Fruit fly (Drosophila melanogaster) whole organism, embryonic: ENCODE results near the gene Ubi-p63E.

Experiments used
- Bgb ChIP-seq: fragments of 200-800 bp; sonication (Bioruptor generic); IDR thresholded peaks from 2 replicates; pipeline ENCODE4 v1.3.6; 2022; ENCODE audit warnings: missing biosample characterization, missing genetic modification characterization; ENCODE audit not compliant: partially characterized antibody
- BtbVII ChIP-seq: fragments of 200-800 bp; sonication (Bioruptor generic); optimal IDR thresholded peaks from 3 replicates; lab custom pipeline; 2017; ENCODE audit warnings: missing biosample characterization, mild to moderate bottlenecking, missing genetic modification characterization
- CG10462 ChIP-seq: fragments of 200-800 bp; sonication (Bioruptor generic); optimal IDR thresholded peaks from 2 replicates; lab custom pipeline; 2016; ENCODE audit warnings: missing biosample characterization, missing genetic modification characterization
- CG10543 ChIP-seq: fragments of 200-800 bp; sonication (Bioruptor generic); optimal IDR thresholded peaks from 3 replicates; lab custom pipeline; 2017; ENCODE audit warnings: missing biosample characterization, mild to moderate bottlenecking, missing genetic modification characterization, moderate library complexity
- CG10979 ChIP-seq: fragments of 200-800 bp; sonication (Bioruptor generic); optimal IDR thresholded peaks from 2 replicates; lab custom pipeline; 2018; ENCODE audit warnings: missing biosample characterization, mild to moderate bottlenecking, missing genetic modification characterization, moderate library complexity
- CG12769 ChIP-seq: fragments of 200-800 bp; sonication (Bioruptor generic); optimal IDR thresholded peaks from 2 replicates; lab custom pipeline; 2019; ENCODE audit warnings: missing biosample characterization, mild to moderate bottlenecking, missing genetic modification characterization, moderate library complexity
- CG14441 ChIP-seq: fragments of 200-800 bp; sonication (Bioruptor generic); IDR thresholded peaks from 2 replicates; pipeline ENCODE4 v1.3.6; 2022; ENCODE audit warnings: missing biosample characterization, missing genetic modification characterization
- CG14965 ChIP-seq: fragments of 200-800 bp; sonication (Bioruptor generic); optimal IDR thresholded peaks from 2 replicates; lab custom pipeline; 2016; ENCODE audit warnings: missing biosample characterization, missing genetic modification characterization, borderline replicate concordance
- CG15011 ChIP-seq: fragments of 200-800 bp; sonication (Bioruptor generic); optimal IDR thresholded peaks from 3 replicates; lab custom pipeline; 2018; ENCODE audit warnings: missing biosample characterization, mild to moderate bottlenecking, missing genetic modification characterization
- CG18764 ChIP-seq: fragments of 200-800 bp; sonication (Bioruptor generic); optimal IDR thresholded peaks from 3 replicates; lab custom pipeline; 2016; ENCODE audit warnings: missing biosample characterization, missing genetic modification characterization
- CG2120 ChIP-seq: fragments of 200-800 bp; sonication (Bioruptor generic); optimal IDR thresholded peaks from 3 replicates; lab custom pipeline; 2016; ENCODE audit warnings: missing biosample characterization, missing genetic modification characterization
- CG2202 ChIP-seq: fragments of 200-800 bp; sonication (Bioruptor generic); optimal IDR thresholded peaks from 2 replicates; lab custom pipeline; 2018; ENCODE audit warnings: missing biosample characterization, mild to moderate bottlenecking, missing genetic modification characterization
- CG3065 ChIP-seq: fragments of 200-800 bp; sonication (Bioruptor generic); optimal IDR thresholded peaks from 2 replicates; lab custom pipeline; 2016; ENCODE audit warnings: missing biosample characterization, missing genetic modification characterization
- CG32767 ChIP-seq: fragments of 200-800 bp; sonication (Bioruptor generic); IDR thresholded peaks from 2 replicates; pipeline ENCODE4 v1.3.6; 2022; ENCODE audit warnings: missing biosample characterization, missing genetic modification characterization
- CG33213 ChIP-seq: fragments of 200-800 bp; sonication (Bioruptor generic); optimal IDR thresholded peaks from 3 replicates; lab custom pipeline; 2016; ENCODE audit warnings: missing biosample characterization, missing genetic modification characterization
- CG3407 ChIP-seq: fragments of 200-800 bp; sonication (Bioruptor generic); optimal IDR thresholded peaks from 2 replicates; lab custom pipeline; 2018; ENCODE audit warnings: missing biosample characterization, mild to moderate bottlenecking, missing genetic modification characterization
- CG34224 ChIP-seq: fragments of 200-800 bp; sonication (Bioruptor generic); IDR thresholded peaks from 3 replicates; pipeline ENCODE4 v1.3.6; 2022; ENCODE audit warnings: missing biosample characterization, missing genetic modification characterization; ENCODE audit not compliant: partially characterized antibody
- CG3995 ChIP-seq: fragments of 200-800 bp; sonication (Bioruptor generic); optimal IDR thresholded peaks from 3 replicates; lab custom pipeline; 2016; ENCODE audit warnings: missing biosample characterization, missing genetic modification characterization
- CG4730 ChIP-seq: fragments of 200-800 bp; sonication (Bioruptor generic); IDR thresholded peaks from 2 replicates; pipeline ENCODE4 v1.3.6; 2022; ENCODE audit warnings: missing biosample characterization, missing genetic modification characterization
- CG4820 ChIP-seq: fragments of 200-800 bp; sonication (Bioruptor generic); optimal IDR thresholded peaks from 3 replicates; lab custom pipeline; 2016; ENCODE audit warnings: missing biosample characterization, missing genetic modification characterization
- CG7372 ChIP-seq: fragments of 200-800 bp; sonication (Bioruptor generic); IDR thresholded peaks from 2 replicates; pipeline ENCODE4 v1.3.6; 2022; ENCODE audit warnings: missing biosample characterization, missing genetic modification characterization
- CG7839 ChIP-seq: fragments of 200-800 bp; sonication (Bioruptor generic); optimal IDR thresholded peaks from 3 replicates; lab custom pipeline; 2018; ENCODE audit warnings: missing biosample characterization, mild to moderate bottlenecking, missing genetic modification characterization, moderate library complexity
- CG8924 ChIP-seq: fragments of 200-800 bp; optimal IDR thresholded peaks from 3 replicates; lab custom pipeline; 2019; ENCODE audit warnings: missing biosample characterization, mild to moderate bottlenecking, missing genetic modification characterization, moderate library complexity
- CHES-1-like ChIP-seq: fragments of 200-800 bp; sonication (Bioruptor generic); optimal IDR thresholded peaks from 2 replicates; lab custom pipeline; 2016; ENCODE audit warnings: missing biosample characterization, missing genetic modification characterization
- Dll ChIP-seq: fragments of 200-800 bp; sonication (Bioruptor generic); IDR thresholded peaks from 4 replicates; pipeline ENCODE4 v1.3.6; 2022; ENCODE audit warnings: missing biosample characterization, missing genetic modification characterization; ENCODE audit not compliant: partially characterized antibody
- Ets65A ChIP-seq: fragments of 200-800 bp; sonication (Bioruptor generic); peaks from one replicate; lab custom pipeline; 2016; ENCODE audit warnings: missing biosample characterization, missing genetic modification characterization
- HmgZ ChIP-seq: fragments of 200-800 bp; sonication (Bioruptor generic); optimal IDR thresholded peaks from 2 replicates; lab custom pipeline; 2018; ENCODE audit warnings: missing biosample characterization, mild to moderate bottlenecking, missing genetic modification characterization
- Lhr ChIP-seq: fragments of 200-800 bp; sonication (Bioruptor generic); optimal IDR thresholded peaks from 3 replicates; lab custom pipeline; 2017; ENCODE audit warnings: mild to moderate bottlenecking, missing biosample characterization, missing genetic modification reagents, missing genetic modification characterization
- Ptx1 ChIP-seq: fragments of 200-800 bp; sonication (Bioruptor generic); IDR thresholded peaks from 2 replicates; pipeline ENCODE4 v1.3.6; 2022; ENCODE audit warnings: missing biosample characterization, missing genetic modification characterization
- Spps ChIP-seq: fragments of 200-800 bp; sonication (Bioruptor generic); optimal IDR thresholded peaks from 2 replicates; lab custom pipeline; 2018; ENCODE audit warnings: missing biosample characterization, mild to moderate bottlenecking, missing genetic modification characterization
- Xbp1 ChIP-seq: fragments of 200-800 bp; sonication (Bioruptor generic); optimal IDR thresholded peaks from 3 replicates; lab custom pipeline; 2016; ENCODE audit warnings: missing biosample characterization, mild to moderate bottlenecking, missing genetic modification characterization
- ab ChIP-seq: fragments of 200-800 bp; sonication (Bioruptor generic); optimal IDR thresholded peaks from 2 replicates; lab custom pipeline; 2016; ENCODE audit warnings: missing biosample characterization, missing genetic modification characterization
- ara ChIP-seq: fragments of 200-800 bp; sonication (Bioruptor generic); IDR thresholded peaks from 2 replicates; pipeline ENCODE4 v1.3.6; 2022; ENCODE audit warnings: missing biosample characterization, missing genetic modification characterization
- cato ChIP-seq: fragments of 200-800 bp; sonication (Bioruptor generic); optimal IDR thresholded peaks from 2 replicates; lab custom pipeline; 2016; ENCODE audit warnings: missing biosample characterization, missing genetic modification characterization, borderline replicate concordance
- cg ChIP-seq: fragments of 200-800 bp; sonication (Bioruptor generic); optimal IDR thresholded peaks from 3 replicates; lab custom pipeline; 2019; ENCODE audit warnings: missing biosample characterization, mild to moderate bottlenecking, missing genetic modification characterization, moderate library complexity
- dati ChIP-seq: fragments of 200-800 bp; sonication (Bioruptor generic); IDR thresholded peaks from 2 replicates; pipeline ENCODE4 v1.3.6; 2022; ENCODE audit warnings: missing biosample characterization, missing genetic modification characterization
- ems ChIP-seq: fragments of 200-800 bp; sonication (Bioruptor generic); optimal IDR thresholded peaks from 3 replicates; lab custom pipeline; 2016; ENCODE audit warnings: missing biosample characterization, missing genetic modification characterization
- fd64A ChIP-seq: fragments of 200-800 bp; sonication (Bioruptor generic); optimal IDR thresholded peaks from 3 replicates; lab custom pipeline; 2018; ENCODE audit warnings: missing biosample characterization, mild to moderate bottlenecking, missing genetic modification characterization
- ftz-f1 ChIP-seq: fragments of 200-800 bp; sonication (Bioruptor generic); optimal IDR thresholded peaks from 2 replicates; lab custom pipeline; 2016; ENCODE audit warnings: missing biosample characterization, missing genetic modification characterization
- grn ChIP-seq: fragments of 200-800 bp; sonication (Bioruptor generic); optimal IDR thresholded peaks from 3 replicates; lab custom pipeline; 2017; ENCODE audit warnings: missing biosample characterization, missing genetic modification characterization
- hkb ChIP-seq, 2 experiments: fragments of 200-800 bp in 1 of 2; fragments of >200 bp in 1 of 2; sonication (Bioruptor generic) in 1 of 2; IDR thresholded peaks in 1 of 2; optimal IDR thresholded peaks in 1 of 2; 2 replicates each; pipeline versions ENCODE4 v1.3.6 to Lab custom; 2017 to 2022; ENCODE audit warnings: missing biosample characterization in 1 of 2, missing genetic modification characterization in 1 of 2
- mirr ChIP-seq: fragments of 200-800 bp; sonication (Bioruptor generic); optimal IDR thresholded peaks from 3 replicates; lab custom pipeline; 2018; ENCODE audit warnings: missing biosample characterization, mild to moderate bottlenecking, missing genetic modification characterization
- nmo ChIP-seq: fragments of 200-800 bp; sonication (Bioruptor generic); optimal IDR thresholded peaks from 2 replicates; lab custom pipeline; 2018; ENCODE audit warnings: missing biosample characterization, mild to moderate bottlenecking, missing genetic modification characterization, moderate library complexity
- peb ChIP-seq: fragments of 200-800 bp; sonication (Bioruptor generic); IDR thresholded peaks from 2 replicates; pipeline ENCODE4 v1.3.6; 2022; ENCODE audit warnings: missing biosample characterization, missing genetic modification characterization
- phol ChIP-seq: fragments of 200-800 bp; sonication (Bioruptor generic); optimal IDR thresholded peaks from 3 replicates; lab custom pipeline; 2018; ENCODE audit warnings: missing biosample characterization, mild to moderate bottlenecking, missing genetic modification characterization, moderate library complexity
- rib ChIP-seq: fragments of 200-800 bp; sonication (Bioruptor generic); IDR thresholded peaks from 2 replicates; pipeline ENCODE4 v1.3.6; 2022; ENCODE audit warnings: missing biosample characterization, missing genetic modification characterization
- sd ChIP-seq: fragments of 200-800 bp; sonication (Bioruptor generic); optimal IDR thresholded peaks from 3 replicates; lab custom pipeline; 2018; ENCODE audit warnings: missing biosample characterization, mild to moderate bottlenecking, missing genetic modification characterization, moderate library complexity
- sens ChIP-seq: fragments of 200-800 bp; sonication (Bioruptor generic); peaks from one replicate; lab custom pipeline; 2016; ENCODE audit warnings: missing biosample characterization, missing genetic modification characterization
- slbo ChIP-seq: fragments of 200-800 bp; sonication (Bioruptor generic); IDR thresholded peaks from 2 replicates; pipeline ENCODE4 v1.3.6; 2022; ENCODE audit warnings: missing biosample characterization, missing genetic modification characterization
- stwl ChIP-seq: fragments of 200-800 bp; sonication (Bioruptor generic); optimal IDR thresholded peaks from 3 replicates; lab custom pipeline; 2018; ENCODE audit warnings: missing biosample characterization, mild to moderate bottlenecking, missing genetic modification characterization, moderate library complexity

Ubi-p63E gene

dm6 chr3L:3896553-3897034 is 6.4 kb downstream of the Ubi-p63E start, which contains the start of the genes Gr63a and Lamtor4 (continued):
- no peak for TF ChIP-seq Spps
- peak; percentile 51 for TF ChIP-seq CG2120 (GFP tag; lab: Kevin White, UChicago)
- no peak for TF ChIP-seq cg (GFP tag; lab: Kevin White, UChicago)
- TF ChIP-seq CG18764 = no peak
- peak; percentile 61 for TF ChIP-seq CG33213
- no peak for TF ChIP-seq CG34224
- no peak for TF ChIP-seq CG14965
- TF ChIP-seq CG7372 = no peak
- TF ChIP-seq CG8924 = peak; percentile 40
- TF ChIP-seq Ets65A (GFP tag; lab: Kevin White, UChicago) = peak; percentile 56
- TF ChIP-seq CG12769 (tag; lab: Kevin White, UChicago) = peak; percentile 27
- TF ChIP-seq sens (GFP tag; lab: Kevin White, UChicago) = peak; percentile 82
- peak; percentile 25 for TF ChIP-seq grn
- TF ChIP-seq CG10543 (GFP tag; lab: Kevin White, UChicago) = no peak
- TF ChIP-seq CG4730 (GFP tag; lab: Robert Waterston, UW) = no peak
- peak; percentile 38 for TF ChIP-seq nmo (GFP tag; lab: Kevin White, UChicago)
- TF ChIP-seq CHES-1-like (GFP tag; lab: Kevin White, UChicago) = peak; percentile 37
- TF ChIP-seq hkb (optimal IDR thresholded peaks at IDR 0.05; lab: Kevin White, UChicago) = no peak
- TF ChIP-seq hkb (GFP tag; IDR thresholded peaks at IDR 0.05; lab: Robert Waterston, UW) = 0 out of 2 replicates have a peak, but pooled peaks have one; percentile 7
- peak; percentile 21 for TF ChIP-seq sd (tag; lab: Kevin White, UChicago)
- no peak for TF ChIP-seq BtbVII
- no peak for TF ChIP-seq rib (GFP tag; lab: Robert Waterston, UW)
- peak; percentile 76 for TF ChIP-seq stwl (tag; lab: Kevin White, UChicago)
- no peak for TF ChIP-seq dati (GFP tag; lab: Robert Waterston, UW)
- TF ChIP-seq CG3407 (GFP tag; lab: Kevin White, UChicago) = no peak
- no peak for TF ChIP-seq ab (GFP tag; lab: Kevin White, UChicago)
- peak; percentile 6 for TF ChIP-seq mirr (GFP tag; lab: Kevin White, UChicago)
- no peak for TF ChIP-seq CG2202 (tag; lab: Kevin White, UChicago)
- no peak for TF ChIP-seq CG10462
- TF ChIP-seq peb (GFP tag; lab: Robert Waterston, UW) = no peak
- TF ChIP-seq CG3995 (GFP tag; lab: Kevin White, UChicago) = no peak
- peak; percentile 5 for TF ChIP-seq ftz-f1
- peak; percentile 21; the same call in 1 of the 2 replicates for TF ChIP-seq slbo (GFP tag; lab: Robert Waterston, UW)
- no peak for TF ChIP-seq CG10979
- TF ChIP-seq Xbp1 (GFP tag; lab: Kevin White, UChicago) = peak; percentile 26
- TF ChIP-seq Dll (GFP tag; lab: Robert Waterston, UW) = 0 out of 4 replicates have a peak, but pooled peaks have one; percentile 31
- TF ChIP-seq CG7839 (tag; lab: Kevin White, UChicago) = no peak
- TF ChIP-seq CG15011 (GFP tag; lab: Kevin White, UChicago) = no peak
- peak; percentile 16; the same call in 1 of the 2 replicates for TF ChIP-seq Bgb (GFP tag; lab: Robert Waterston, UW)
- no peak for TF ChIP-seq Ptx1 (GFP tag; lab: Robert Waterston, UW)
- TF ChIP-seq phol = peak; percentile 49
- TF ChIP-seq Lhr (GFP tag; lab: Kevin White, UChicago) = peak; percentile 24
- no peak for TF ChIP-seq ems (GFP tag; lab: Kevin White, UChicago)
- no peak for TF ChIP-seq CG14441 (GFP tag; lab: Robert Waterston, UW)
- no peak for TF ChIP-seq CG4820
- TF ChIP-seq CG3065 (GFP tag; lab: Kevin White, UChicago) = no peak
- TF ChIP-seq fd64A (GFP tag; lab: Kevin White, UChicago) = no peak
- TF ChIP-seq ara (GFP tag; lab: Robert Waterston, UW) = no peak
- TF ChIP-seq cato = no peak
- TF ChIP-seq HmgZ = peak; percentile 64
- no peak for TF ChIP-seq CG32767 (GFP tag; lab: Robert Waterston, UW)
